Fruit fly (Drosophila melanogaster) whole organism, embryonic: ENCODE results near the gene nuf.

Experiments used
- ATbp ChIP-seq: fragments of 200-800 bp; sonication (Bioruptor generic); optimal IDR thresholded peaks from 2 replicates; lab custom pipeline; 2017; ENCODE audit warnings: missing biosample characterization, mild to moderate bottlenecking, missing genetic modification characterization, missing genetic modification reagents
- Abd-B ChIP-seq: fragments of 200-800 bp; sonication (Bioruptor generic); optimal IDR thresholded peaks from 2 replicates; lab custom pipeline; 2018; ENCODE audit warnings: missing biosample characterization, mild to moderate bottlenecking, missing genetic modification characterization, moderate library complexity
- Awh ChIP-seq: fragments of 200-800 bp; sonication (Bioruptor generic); IDR thresholded peaks from 2 replicates; pipeline ENCODE4, ENCODE4 v1.3.6; 2022; ENCODE audit warnings: missing biosample characterization, missing genetic modification characterization
- CG11093 ChIP-seq: fragments of 200-800 bp; sonication (Bioruptor generic); IDR thresholded peaks from 3 replicates; pipeline ENCODE4 v1.3.6; 2022; ENCODE audit warnings: missing biosample characterization, missing genetic modification characterization
- CG11696 ChIP-seq: fragments of 200-800 bp; sonication (Bioruptor generic); IDR thresholded peaks from 2 replicates; pipeline ENCODE4 v1.3.6; 2022; ENCODE audit warnings: missing biosample characterization, missing genetic modification characterization
- CG1602 ChIP-seq: fragments of 200-800 bp; sonication (Bioruptor generic); optimal IDR thresholded peaks from 3 replicates; lab custom pipeline; 2016; ENCODE audit warnings: missing biosample characterization, missing genetic modification characterization
- CG16863 ChIP-seq: fragments of 200-800 bp; sonication (Bioruptor generic); optimal IDR thresholded peaks from 3 replicates; lab custom pipeline; 2016; ENCODE audit warnings: missing biosample characterization, missing genetic modification characterization
- CG17359 ChIP-seq: fragments of 200-800 bp; sonication (Bioruptor generic); optimal IDR thresholded peaks from 3 replicates; lab custom pipeline; 2018; ENCODE audit warnings: missing biosample characterization, mild to moderate bottlenecking, missing genetic modification characterization, moderate library complexity
- CG18476 ChIP-seq: fragments of 200-800 bp; sonication (Bioruptor generic); optimal IDR thresholded peaks from 2 replicates; lab custom pipeline; 2016; ENCODE audit warnings: missing biosample characterization, mild to moderate bottlenecking, missing genetic modification characterization
- CG2712 ChIP-seq: fragments of 200-800 bp; optimal IDR thresholded peaks from 3 replicates; lab custom pipeline; 2019; ENCODE audit warnings: missing biosample characterization, mild to moderate bottlenecking, missing genetic modification characterization, moderate library complexity
- CG31224 ChIP-seq: fragments of 200-800 bp; sonication (Bioruptor generic); IDR thresholded peaks from 2 replicates; pipeline ENCODE4 v1.3.6; 2022; ENCODE audit warnings: missing biosample characterization, missing genetic modification characterization
- CG4404 ChIP-seq: fragments of 200-800 bp; sonication (Bioruptor generic); IDR thresholded peaks from 2 replicates; pipeline ENCODE4 v1.3.6; 2022; ENCODE audit warnings: missing biosample characterization, missing genetic modification characterization
- CG4707 ChIP-seq: fragments of 200-800 bp; sonication (Bioruptor generic); optimal IDR thresholded peaks from 2 replicates; lab custom pipeline; 2018; ENCODE audit warnings: missing biosample characterization, mild to moderate bottlenecking, missing genetic modification characterization, moderate library complexity
- CG5245 ChIP-seq: fragments of 200-800 bp; sonication (Bioruptor generic); optimal IDR thresholded peaks from 3 replicates; lab custom pipeline; 2016; ENCODE audit warnings: missing biosample characterization, missing genetic modification characterization
- CG6689 ChIP-seq: fragments of 200-800 bp; sonication (Bioruptor generic); IDR thresholded peaks from 2 replicates; pipeline ENCODE4 v1.3.6; 2022; ENCODE audit warnings: missing biosample characterization, missing genetic modification characterization
- CG6765 ChIP-seq: fragments of 200-800 bp; sonication (Bioruptor generic); optimal IDR thresholded peaks from 3 replicates; lab custom pipeline; 2017; ENCODE audit warnings: missing biosample characterization, mild to moderate bottlenecking, missing genetic modification characterization
- CG6813 ChIP-seq: fragments of 200-800 bp; sonication (Bioruptor generic); optimal IDR thresholded peaks from 2 replicates; lab custom pipeline; 2017; ENCODE audit warnings: missing biosample characterization, missing genetic modification characterization, mild to moderate bottlenecking, moderate library complexity, missing genetic modification reagents
- CG7839 ChIP-seq: fragments of 200-800 bp; sonication (Bioruptor generic); optimal IDR thresholded peaks from 3 replicates; lab custom pipeline; 2018; ENCODE audit warnings: missing biosample characterization, mild to moderate bottlenecking, missing genetic modification characterization, moderate library complexity
- CG9932 ChIP-seq: fragments of 200-800 bp; sonication (Bioruptor generic); IDR thresholded peaks from 2 replicates; pipeline ENCODE4 v1.3.6; 2022; ENCODE audit warnings: missing biosample characterization, missing genetic modification characterization
- D ChIP-seq, 2 experiments: fragments of 200-800 bp in 1 of 2; fragments of >200 bp in 1 of 2; sonication (Bioruptor generic) in 1 of 2; optimal IDR thresholded peaks; 2 replicates in 1 of 2; 3 replicates in 1 of 2; lab custom pipeline; 2017; ENCODE audit warnings: mild to moderate bottlenecking in 1 of 2, missing biosample characterization in 1 of 2, missing genetic modification characterization in 1 of 2, missing genetic modification reagents in 1 of 2
- E2f2 ChIP-seq: fragments of 200-800 bp; sonication (Bioruptor generic); IDR thresholded peaks from 2 replicates; pipeline ENCODE4 v1.3.6; 2022; ENCODE audit warnings: missing biosample characterization, missing genetic modification characterization
- Hr3 ChIP-seq: fragments of 200-800 bp; sonication (Bioruptor generic); optimal IDR thresholded peaks from 3 replicates; lab custom pipeline; 2016; ENCODE audit warnings: missing biosample characterization, missing genetic modification characterization
- Jarid2 ChIP-seq: fragments of 200-800 bp; sonication (Bioruptor generic); optimal IDR thresholded peaks from 3 replicates; lab custom pipeline; 2017; ENCODE audit warnings: mild to moderate bottlenecking, missing biosample characterization, missing genetic modification reagents, missing genetic modification characterization
- NC2α ChIP-seq: fragments of 200-800 bp; sonication (Bioruptor generic); optimal IDR thresholded peaks from 2 replicates; lab custom pipeline; 2016; ENCODE audit warnings: missing biosample characterization, missing genetic modification characterization
- Spps ChIP-seq: fragments of 200-800 bp; sonication (Bioruptor generic); optimal IDR thresholded peaks from 2 replicates; lab custom pipeline; 2018; ENCODE audit warnings: missing biosample characterization, mild to moderate bottlenecking, missing genetic modification characterization
- Tbp ChIP-seq: fragments of >200 bp; optimal IDR thresholded peaks from 2 replicates; lab custom pipeline; 2018; ENCODE audit warnings: missing biosample characterization, missing genetic modification characterization
- aop ChIP-seq: fragments of 200-800 bp; sonication (Bioruptor generic); IDR thresholded peaks from 2 replicates; pipeline ENCODE4 v1.3.6; 2022; ENCODE audit warnings: missing biosample characterization, missing genetic modification characterization
- bab2 ChIP-seq: fragments of 200-800 bp; sonication (Bioruptor generic); optimal IDR thresholded peaks from 2 replicates; lab custom pipeline; 2016; ENCODE audit warnings: missing biosample characterization, missing genetic modification characterization
- bbx ChIP-seq: fragments of 200-800 bp; sonication (Bioruptor generic); IDR thresholded peaks from 2 replicates; pipeline ENCODE4 v1.3.6; 2022; ENCODE audit warnings: missing biosample characterization, missing genetic modification characterization; ENCODE audit not compliant: partially characterized antibody
- caup ChIP-seq: fragments of 200-800 bp; sonication (Bioruptor generic); optimal IDR thresholded peaks from 3 replicates; lab custom pipeline; 2017; ENCODE audit warnings: missing biosample characterization, mild to moderate bottlenecking, missing genetic modification characterization, moderate library complexity; ENCODE audit not compliant: severe bottlenecking
- ftz-f1 ChIP-seq: fragments of 200-800 bp; sonication (Bioruptor generic); optimal IDR thresholded peaks from 2 replicates; lab custom pipeline; 2016; ENCODE audit warnings: missing biosample characterization, missing genetic modification characterization
- gcm ChIP-seq: fragments of 200-800 bp; sonication (Bioruptor generic); optimal IDR thresholded peaks from 2 replicates; lab custom pipeline; 2019; ENCODE audit warnings: missing biosample characterization, mild to moderate bottlenecking, missing genetic modification characterization, moderate library complexity
- gt ChIP-seq: fragments of 200-800 bp; sonication (Bioruptor generic); IDR thresholded peaks from 2 replicates; pipeline ENCODE4 v1.3.6; 2022; ENCODE audit warnings: missing biosample characterization, missing genetic modification characterization
- hth ChIP-seq: fragments of >200 bp; optimal IDR thresholded peaks from 2 replicates; lab custom pipeline; 2017; ENCODE audit warnings: inconsistent platforms
- insv ChIP-seq, 2 experiments: fragments of 200-800 bp; sonication (Bioruptor generic); optimal IDR thresholded peaks; 3 replicates each; lab custom pipeline; 2016 to 2018; ENCODE audit warnings: missing biosample characterization in 2 of 2, missing genetic modification characterization in 2 of 2
- kah ChIP-seq: fragments of 200-800 bp; sonication (Bioruptor generic); optimal IDR thresholded peaks from 2 replicates; lab custom pipeline; 2018; ENCODE audit warnings: missing biosample characterization, mild to moderate bottlenecking, missing genetic modification characterization
- kni ChIP-seq: fragments of 200-800 bp; sonication (Bioruptor generic); optimal IDR thresholded peaks from 3 replicates; lab custom pipeline; 2017; ENCODE audit warnings: mild to moderate bottlenecking, missing biosample characterization, missing genetic modification reagents, missing genetic modification characterization
- nerfin-2 ChIP-seq: fragments of 200-800 bp; sonication (Bioruptor generic); IDR thresholded peaks from 2 replicates; pipeline ENCODE4 v1.3.6; 2022; ENCODE audit warnings: missing biosample characterization, missing genetic modification characterization; ENCODE audit not compliant: partially characterized antibody
- org-1 ChIP-seq: fragments of 200-800 bp; sonication (Bioruptor generic); optimal IDR thresholded peaks from 2 replicates; lab custom pipeline; 2017; ENCODE audit warnings: missing biosample characterization, missing genetic modification characterization
- p53 ChIP-seq: fragments of 200-800 bp; sonication (Bioruptor generic); optimal IDR thresholded peaks from 2 replicates; lab custom pipeline; 2016; ENCODE audit warnings: missing biosample characterization, missing genetic modification characterization
- peb ChIP-seq: fragments of 200-800 bp; sonication (Bioruptor generic); IDR thresholded peaks from 2 replicates; pipeline ENCODE4 v1.3.6; 2022; ENCODE audit warnings: missing biosample characterization, missing genetic modification characterization
- pho ChIP-seq: fragments of 200-800 bp; sonication (Bioruptor generic); optimal IDR thresholded peaks from 2 replicates; lab custom pipeline; 2016; ENCODE audit warnings: missing biosample characterization, missing genetic modification characterization
- scrt ChIP-seq: fragments of 200-800 bp; sonication (Bioruptor generic); optimal IDR thresholded peaks from 2 replicates; lab custom pipeline; 2018; ENCODE audit warnings: missing biosample characterization, mild to moderate bottlenecking, missing genetic modification characterization, moderate library complexity
- sima ChIP-seq: fragments of 200-800 bp; sonication (Bioruptor generic); optimal IDR thresholded peaks from 2 replicates; lab custom pipeline; 2016; ENCODE audit warnings: missing biosample characterization, missing genetic modification characterization
- ssp ChIP-seq: fragments of 200-800 bp; sonication (Bioruptor generic); IDR thresholded peaks from 2 replicates; pipeline ENCODE4 v1.3.6; 2022; ENCODE audit warnings: missing biosample characterization, missing genetic modification characterization
- stc ChIP-seq: fragments of 200-800 bp; sonication (Bioruptor generic); IDR thresholded peaks from 2 replicates; pipeline ENCODE4 v1.3.6; 2022; ENCODE audit warnings: missing biosample characterization, missing genetic modification characterization
- stwl ChIP-seq: fragments of 200-800 bp; sonication (Bioruptor generic); optimal IDR thresholded peaks from 3 replicates; lab custom pipeline; 2018; ENCODE audit warnings: missing biosample characterization, mild to moderate bottlenecking, missing genetic modification characterization, moderate library complexity
- tin ChIP-seq: fragments of 200-800 bp; sonication (Bioruptor generic); optimal IDR thresholded peaks from 3 replicates; lab custom pipeline; 2016; ENCODE audit warnings: missing biosample characterization, missing genetic modification characterization

The nuf gene

dm6 chr3L:14274088-14275058 lies 83.7 kb downstream of the nuf start, which contains the start of gene fz (continued):
- TF ChIP-seq Spps (tag; lab: Kevin White, UChicago) (no peak), scrt (peak; percentile 69), CG11696 (0 out of 2 replicates have a peak, but pooled peaks have one; percentile 12), CG6813 (peak; percentile 62), kah (GFP tag; lab: Kevin White, UChicago) (peak; percentile 82), CG7839 (tag; lab: Kevin White, UChicago) (peak; percentile 4), CG4404 (GFP tag; lab: Robert Waterston, UW) (no peak), Hr3 (GFP tag; lab: Kevin White, UChicago) (no peak), org-1 (GFP tag; lab: Kevin White, UChicago) (no peak), ftz-f1 (peak; percentile 98), caup (GFP tag; lab: Kevin White, UChicago) (no peak), Jarid2 (GFP tag; lab: Kevin White, UChicago) (peak; percentile 99), CG6689 (GFP tag; lab: Robert Waterston, UW) (peak; percentile 41; the same call in 1 of the 2 replicates), CG16863 (GFP tag; lab: Kevin White, UChicago) (no peak), Abd-B (no peak), CG4707 (GFP tag; lab: Kevin White, UChicago) (no peak), nerfin-2 (peak; percentile 13; the same call in 1 of the 2 replicates), bab2 (GFP tag; lab: Kevin White, UChicago) (no peak), D (optimal IDR thresholded peaks at IDR 0.05; lab: Kevin White, UChicago) (peak; percentile 87), D (GFP tag; optimal IDR thresholded peaks at IDR 0.05; lab: Kevin White, UChicago) (no peak), NC2α (GFP tag; lab: Kevin White, UChicago) (no peak), E2f2 (peak; percentile 25; the same call in 1 of the 2 replicates), tin (GFP tag; lab: Kevin White, UChicago) (no peak), stc (peak; percentile 19; the same call in 1 of the 2 replicates), CG5245 (GFP tag; lab: Kevin White, UChicago) (no peak), CG6765 (GFP tag; lab: Kevin White, UChicago) (no peak), bbx (peak; percentile 71), CG31224 (GFP tag; lab: Robert Waterston, UW) (no peak), CG9932 (GFP tag; lab: Robert Waterston, UW) (0 out of 2 replicates have a peak, but pooled peaks have one; percentile 7), aop (GFP tag; lab: Robert Waterston, UW) (no peak), ssp (GFP tag; lab: Robert Waterston, UW) (no peak), stwl (tag; lab: Kevin White, UChicago) (peak; percentile 27), CG17359 (tag; lab: Kevin White, UChicago) (no peak), CG11093 (GFP tag; lab: Robert Waterston, UW) (no peak), CG2712 (tag; lab: Kevin White, UChicago) (peak; percentile 16), sima (no peak), insv (GFP tag; optimal IDR thresholded peaks at IDR 0.05; lab: Kevin White, UChicago) (no peak), CG1602 (GFP tag; lab: Kevin White, UChicago) (no peak), kni (GFP tag; lab: Kevin White, UChicago) (peak; percentile 15), gcm (peak; percentile 28), p53 (GFP tag; lab: Kevin White, UChicago) (no peak), Awh (GFP tag; lab: Robert Waterston, UW) (peak; percentile 37; the same call in 1 of the 2 replicates), gt (GFP tag; lab: Robert Waterston, UW) (no peak), ATbp (peak; percentile 36), CG18476 (no peak), peb (GFP tag; lab: Robert Waterston, UW) (no peak), pho (GFP tag; lab: Kevin White, UChicago) (no peak), hth (lab: Kevin White, UChicago) (no peak), Tbp (GFP tag; lab: Kevin White, UChicago) (peak; percentile 48)
